Worm (Caenorhabditis elegans): ENCODE data around the gene T05B4.12.

ce11 chrV:4151400-4151799 lies 25.6 kb upstream of the T05B4.12 start:
- no peak for TF ChIP-seq nhr-11 (tag; optimal IDR thresholded peaks at IDR 0.05)
- TF ChIP-seq ZK546.5 (tag; optimal IDR thresholded peaks at IDR 0.05): no peak
- TF ChIP-seq ZK337.2 (GFP tag; IDR thresholded peaks at IDR 0.05): no peak

Measured in whole organism, L4 larva.